Worm (Caenorhabditis elegans): Measurements from ENCODE around the gene npr-38.

DNA sequence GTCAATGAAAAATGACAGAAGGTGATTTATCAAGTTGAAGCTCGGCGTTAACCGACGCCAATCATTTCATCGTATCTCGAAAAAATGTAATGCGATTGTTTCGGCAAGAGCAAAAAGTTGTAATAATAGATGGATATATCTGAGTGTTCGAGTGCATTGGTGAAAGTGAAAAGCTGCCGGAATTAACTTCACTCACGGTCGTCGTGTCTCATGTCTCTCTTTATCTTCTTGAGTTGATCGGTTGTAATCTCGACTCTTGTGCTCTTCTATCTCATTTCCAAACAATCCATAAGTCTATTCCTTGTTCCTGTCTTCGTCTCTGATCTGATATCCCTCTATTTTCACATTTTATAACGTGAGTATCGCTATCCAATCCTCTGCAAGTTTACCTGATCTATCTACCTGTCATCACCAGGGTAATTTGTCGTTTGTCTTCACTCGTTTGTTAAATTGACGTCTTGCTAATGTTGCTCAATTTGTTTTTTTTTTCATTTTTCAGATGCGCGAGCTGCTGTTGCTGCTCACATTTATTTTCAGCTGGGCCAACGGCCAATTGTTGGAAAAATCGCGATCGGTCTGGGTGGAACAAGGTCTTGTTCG, 11.8 kb upstream of the npr-38 start, which contains the start of gene cest-16:
- TF ChIP-seq nhr-28 (tag; optimal IDR thresholded peaks at IDR 0.05), result no peak
- peak; percentile 28 for TF ChIP-seq unc-62 (GFP tag; optimal IDR thresholded peaks at IDR 0.05)
- TF ChIP-seq nhr-237 (tag; optimal IDR thresholded peaks at IDR 0.05), result no peak
- no peak for TF ChIP-seq unc-39 (tag; optimal IDR thresholded peaks at IDR 0.05)
- TF ChIP-seq ces-1 (GFP tag; optimal IDR thresholded peaks at IDR 0.05), result no peak
- no peak for TF ChIP-seq lsy-2 (tag; optimal IDR thresholded peaks at IDR 0.05)
- no peak for TF ChIP-seq mep-1 (tag; optimal IDR thresholded peaks at IDR 0.05)
- TF ChIP-seq pha-4 (tag; optimal IDR thresholded peaks at IDR 0.05), result no peak
- TF ChIP-seq cnd-1 (tag; optimal IDR thresholded peaks at IDR 0.05), result no peak
- TF ChIP-seq mab-5 (tag; optimal IDR thresholded peaks at IDR 0.05), result no peak
- no peak for TF ChIP-seq mls-2 (tag; optimal IDR thresholded peaks at IDR 0.05)
